Worm (Caenorhabditis elegans): ENCODE measurements around the gene sre-35.

sre-35 gene

DNA sequence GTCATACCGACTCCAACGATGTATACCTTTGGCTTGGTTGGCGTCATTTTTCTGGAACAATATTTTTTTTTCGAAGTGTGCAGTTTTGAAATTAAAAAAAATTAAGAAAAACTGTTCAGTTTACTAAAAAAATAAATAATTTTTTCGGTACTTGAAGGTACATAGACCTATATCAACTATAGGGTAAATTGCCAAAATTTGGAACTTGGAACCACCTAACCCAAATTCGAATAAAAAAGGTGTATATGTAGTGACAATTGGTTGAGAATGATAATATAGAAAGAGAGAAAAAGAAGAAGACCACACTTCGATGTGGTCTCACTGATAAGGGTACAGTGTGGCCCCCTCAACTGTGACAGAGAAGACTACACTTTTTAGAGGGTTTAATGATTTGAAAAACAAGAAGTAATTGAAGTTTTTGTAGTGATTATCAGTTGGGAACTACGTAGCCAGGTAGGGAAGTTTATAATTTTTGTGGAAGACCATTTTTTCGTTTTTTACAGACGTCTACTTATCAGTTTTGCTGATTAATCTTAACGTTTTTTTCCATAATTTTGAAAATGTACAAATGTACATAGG, 26.9 kb downstream of the sre-35 start, which contains the start of gene daf-22:
Gene daf-22 (minus strand): TSS at position 51 of the 579 bp plus-strand sequence.
- TF ChIP-seq nhr-6 (tag; optimal IDR thresholded peaks at IDR 0.05) (peak; percentile 36), ZK337.2 (GFP tag; IDR thresholded peaks at IDR 0.05) (no peak), mxl-3 (GFP tag; optimal IDR thresholded peaks at IDR 0.05) (no peak), nhr-77 (tag; optimal IDR thresholded peaks at IDR 0.05) (peak; percentile 72), F26F4.8 (GFP tag; conservative IDR thresholded peaks at IDR 0.05) (no peak), cey-2 (tag; optimal IDR thresholded peaks at IDR 0.05; ENCODE audit: borderline replicate concordance, insufficient read depth) (peak; percentile 40), sdz-12 (GFP tag; optimal IDR thresholded peaks at IDR 0.05) (no peak), mes-2 (tag; optimal IDR thresholded peaks at IDR 0.05; ENCODE audit: poor library complexity, severe bottlenecking) (peak; percentile 45), hlh-11 (tag; optimal IDR thresholded peaks at IDR 0.05) (peak; percentile 70), nhr-102 (tag; optimal IDR thresholded peaks at IDR 0.05) (peak; percentile 6), dmd-6 (GFP tag; IDR thresholded peaks at IDR 0.05) (peak; percentile 74), pqm-1 (tag; optimal IDR thresholded peaks at IDR 0.05) (peak; percentile 76), spr-1 (tag; optimal IDR thresholded peaks at IDR 0.05) (no peak), nhr-28 (tag; optimal IDR thresholded peaks at IDR 0.05) (peak; percentile 100), daf-16 (GFP tag; optimal IDR thresholded peaks at IDR 0.05) (no peak), daf-16 (tag; optimal IDR thresholded peaks at IDR 0.05) (peak; percentile 75), lsy-2 (tag; optimal IDR thresholded peaks at IDR 0.05) (peak in 1 of 2 experiments; percentile 40), dve-1 (tag; optimal IDR thresholded peaks at IDR 0.05; ENCODE audit: insufficient read depth) (peak; percentile 93), mep-1 (tag; optimal IDR thresholded peaks at IDR 0.05) (peak; percentile 53)

DNA sequence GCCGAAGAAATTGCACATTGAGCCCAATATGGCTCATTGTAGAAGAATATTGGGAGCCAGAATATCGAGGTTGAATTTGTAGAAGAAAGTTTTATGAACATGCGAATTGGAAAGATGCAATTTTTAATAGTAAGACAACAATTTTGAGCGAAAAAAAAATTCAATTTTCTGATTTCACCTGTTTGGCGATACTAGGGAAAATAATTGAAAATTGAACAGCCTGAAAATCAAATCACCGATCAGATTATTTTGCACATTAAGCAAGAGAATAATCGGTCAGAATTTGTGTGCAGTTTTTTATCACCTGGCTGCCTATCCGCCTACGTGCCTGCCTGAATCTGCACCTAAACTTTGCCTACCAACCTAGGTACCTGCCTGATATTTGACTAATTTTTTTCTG, 32.2 kb downstream of the sre-35 start, which contains the start of gene sre-26:
Gene sre-26 (minus strand): TSS at position 101 of the 400 bp plus-strand sequence.
- TF ChIP-seq hmg-1.1 (GFP tag; IDR thresholded peaks at IDR 0.05) (no peak), lin-38 (GFP tag; IDR thresholded peaks at IDR 0.05) (no peak), T20F7.1 (GFP tag; optimal IDR thresholded peaks at IDR 0.05) (no peak), nhr-48 (tag; optimal IDR thresholded peaks at IDR 0.05) (no peak), ZK337.2 (GFP tag; IDR thresholded peaks at IDR 0.05) (no peak), nhr-41 (GFP tag; IDR thresholded peaks at IDR 0.05) (no peak), nhr-10 (tag; optimal IDR thresholded peaks at IDR 0.05) (no peak), ztf-7 (tag; optimal IDR thresholded peaks at IDR 0.05) (no peak), ama-1 (optimal IDR thresholded peaks at IDR 0.05) (no peak)

DNA sequence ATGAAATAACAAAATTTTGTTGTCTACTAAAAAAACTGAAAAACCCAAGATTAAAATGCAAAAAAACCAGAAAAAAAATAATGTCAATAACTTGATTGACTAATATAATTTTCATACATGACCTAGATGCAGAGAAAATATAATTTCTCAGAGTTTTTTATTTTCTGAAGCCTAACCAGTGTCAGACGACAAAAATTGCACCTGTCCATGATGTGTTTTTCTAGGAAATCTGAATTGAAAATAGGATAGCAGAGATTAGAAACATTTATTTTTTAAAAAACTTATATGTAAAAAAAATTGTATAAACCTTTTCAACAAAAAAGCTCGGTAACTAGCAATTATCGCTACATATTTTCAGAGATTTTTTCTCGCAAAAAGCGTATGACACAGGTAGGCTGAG, 34.7 kb downstream of the sre-35 start:
- TF ChIP-seq ceh-20 (GFP tag; IDR thresholded peaks at IDR 0.05) (no peak), ceh-28 (tag; optimal IDR thresholded peaks at IDR 0.05) (no peak), hmg-1.1 (GFP tag; IDR thresholded peaks at IDR 0.05) (no peak), lin-15B (tag; optimal IDR thresholded peaks at IDR 0.05) (no peak), Y5F2A.4 (GFP tag; optimal IDR thresholded peaks at IDR 0.05) (no peak), tag-97 (GFP tag; IDR thresholded peaks at IDR 0.05) (no peak), nhr-76 (tag; optimal IDR thresholded peaks at IDR 0.05) (no peak), daf-8 (GFP tag; IDR thresholded peaks at IDR 0.05) (no peak), unc-39 (tag; optimal IDR thresholded peaks at IDR 0.05) (no peak), nhr-42 (GFP tag; IDR thresholded peaks at IDR 0.05) (no peak), nhr-10 (tag; optimal IDR thresholded peaks at IDR 0.05) (no peak), mdt-29 (GFP tag; IDR thresholded peaks at IDR 0.05) (no peak), ctbp-1 (GFP tag; IDR thresholded peaks at IDR 0.05) (no peak)

All from whole organism, L4 larva.